Worm (Caenorhabditis elegans) whole organism, L4/young adult: Measurements from ENCODE around the gene ZC302.3.

Source experiments
- dao-5 ChIP-seq: sonication (generic microtip); optimal IDR thresholded peaks from 2 replicates; lab custom pipeline; 2016; ENCODE audit warnings: missing genotype, missing genetic modification characterization, moderate library complexity, missing compliant biosample characterization
- him-1 ChIP-seq: sonication (generic microtip); optimal IDR thresholded peaks from 2 replicates; lab custom pipeline; 2016; ENCODE audit warnings: missing genotype, missing genetic modification reagents, missing genetic modification characterization, missing compliant biosample characterization

- TF ChIP-seq him-1 (tag; lab: Kevin White, UChicago) (no peak), dao-5 (tag; lab: Kevin White, UChicago) (no peak)
These were observed 9.4 kb upstream of the ZC302.3 start, which contains the start of gene F28H7.3 for ce11 chrV:10750630-10751029.
